Worm (Caenorhabditis elegans) whole organism, midembryonic: ENCODE results near the gene msp-152.

ENCODE experiments used
- T22C8.4 ChIP-seq: fragments of 200-800 bp; sonication (Bioruptor generic); IDR thresholded peaks from 2 replicates; pipeline ENCODE4 v1.3.6; 2022; ENCODE audit warnings: missing genetic modification characterization, missing compliant biosample characterization
- flt-1 ChIP-seq: fragments of 200-800 bp; sonication (Bioruptor generic); IDR thresholded peaks from 2 replicates; pipeline ENCODE4 v1.3.6; 2022; ENCODE audit warnings: missing genetic modification characterization, missing compliant biosample characterization
- med-1 ChIP-seq: sonication (generic microtip); optimal IDR thresholded peaks from 2 replicates; lab custom pipeline; 2017; ENCODE audit warnings: missing genetic modification characterization, mild to moderate bottlenecking, missing compliant biosample characterization, antibody characterized with exemption, missing genetic modification reagents; ENCODE audit not compliant: insufficient read depth
- ztf-23 ChIP-seq: fragments of 200-800 bp; sonication (Bioruptor generic); IDR thresholded peaks from 2 replicates; pipeline ENCODE4 v1.3.6; 2022; ENCODE audit warnings: missing genetic modification reagents, missing genetic modification characterization, missing compliant biosample characterization
- ztf-29 ChIP-seq: fragments of 200-800 bp; sonication (Bioruptor generic); IDR thresholded peaks from 2 replicates; pipeline ENCODE4 v1.3.6; 2022; ENCODE audit warnings: missing genetic modification reagents, missing genetic modification characterization, missing compliant biosample characterization

- peak; percentile 80 for TF ChIP-seq T22C8.4
- TF ChIP-seq ztf-29 (GFP tag; lab: Robert Waterston, UW): no peak
- TF ChIP-seq flt-1 (GFP tag; lab: Robert Waterston, UW): no peak
- no peak for TF ChIP-seq med-1 (GFP tag; lab: Kevin White, UChicago)
- no peak for TF ChIP-seq ztf-23
These were observed 30.8 kb upstream of the msp-152 start, which contains the start of gene R05F9.9 for ce11 chrII:4902035-4902434.
